Fruit fly (Drosophila melanogaster): ENCODE data around the gene CG14410.
A peak's percentile ranks its signal among the peaks of the same experiment; 100 is the strongest.

The CG14410 gene

dm6 chrX:14839047-14839446 is 2.5 kb downstream of the CG14410 start, which contains the start of the genes CG32590 and Flo2 (continued):
- TF ChIP-seq pdm3 (GFP tag; optimal IDR thresholded peaks at IDR 0.05) = peak; percentile 69
- peak; percentile 84 for TF ChIP-seq CG6163 (GFP tag; IDR thresholded peaks at IDR 0.05)
- peak; percentile 39 for TF ChIP-seq CG8319 (GFP tag; optimal IDR thresholded peaks at IDR 0.05)
- TF ChIP-seq Eip78C (GFP tag) = peak; percentile 84
- no peak for TF ChIP-seq Blimp-1 (GFP tag; optimal IDR thresholded peaks at IDR 0.05)
- TF ChIP-seq CG11902 (GFP tag; optimal IDR thresholded peaks at IDR 0.05) = peak; percentile 34
- TF ChIP-seq CG10669 (GFP tag; optimal IDR thresholded peaks at IDR 0.05) = peak; percentile 29
- TF ChIP-seq CG32006 (GFP tag; optimal IDR thresholded peaks at IDR 0.05) = no peak
- TF ChIP-seq CG6854 (GFP tag; optimal IDR thresholded peaks at IDR 0.05) = no peak
- TF ChIP-seq cyc (GFP tag; optimal IDR thresholded peaks at IDR 0.05) = peak; percentile 67
- no peak for TF ChIP-seq salr (GFP tag; optimal IDR thresholded peaks at IDR 0.05)
- TF ChIP-seq fd59A (GFP tag; optimal IDR thresholded peaks at IDR 0.05) = no peak
- TF ChIP-seq CG8632 (GFP tag; optimal IDR thresholded peaks at IDR 0.05) = no peak
- TF ChIP-seq Ets21C (GFP tag; optimal IDR thresholded peaks at IDR 0.05) = peak; percentile 68
- TF ChIP-seq achi (GFP tag; optimal IDR thresholded peaks at IDR 0.05) = peak; percentile 58
- peak; percentile 69 for TF ChIP-seq Gug (GFP tag; IDR thresholded peaks at IDR 0.05)
- no peak for TF ChIP-seq fd85E (GFP tag; optimal IDR thresholded peaks at IDR 0.05)
- TF ChIP-seq svp (GFP tag) = peak; percentile 84
- TF ChIP-seq lz (GFP tag; optimal IDR thresholded peaks at IDR 0.05) = peak; percentile 67
- peak; percentile 71 for TF ChIP-seq OdsH (GFP tag; optimal IDR thresholded peaks at IDR 0.05)
- TF ChIP-seq esn (GFP tag; optimal IDR thresholded peaks at IDR 0.05) = peak; percentile 71
- peak; percentile 63 for TF ChIP-seq Smox (GFP tag; optimal IDR thresholded peaks at IDR 0.05)
- no peak for TF ChIP-seq CG1621 (tag; optimal IDR thresholded peaks at IDR 0.05)
- peak; percentile 70 for TF ChIP-seq topi (GFP tag; optimal IDR thresholded peaks at IDR 0.05)
- TF ChIP-seq CG6792 (GFP tag; optimal IDR thresholded peaks at IDR 0.05) = peak; percentile 21
- peak; percentile 48 for TF ChIP-seq Met (GFP tag; optimal IDR thresholded peaks at IDR 0.05)
- no peak for TF ChIP-seq CG9139 (GFP tag; optimal IDR thresholded peaks at IDR 0.05)
- TF ChIP-seq CG6808 (GFP tag; optimal IDR thresholded peaks at IDR 0.05) = no peak
- peak; percentile 41 for TF ChIP-seq dsx (GFP tag; optimal IDR thresholded peaks at IDR 0.05; ENCODE audit: poor library complexity, severe bottlenecking)
- TF ChIP-seq fkh (GFP tag; optimal IDR thresholded peaks at IDR 0.05) = no peak
- TF ChIP-seq CG11762 (GFP tag; optimal IDR thresholded peaks at IDR 0.05; ENCODE audit: insufficient read depth) = peak; percentile 10
- no peak for TF ChIP-seq spab (GFP tag; optimal IDR thresholded peaks at IDR 0.05)
- TF ChIP-seq Hr38 (GFP tag; optimal IDR thresholded peaks at IDR 0.05) = no peak
- TF ChIP-seq ss (GFP tag; optimal IDR thresholded peaks at IDR 0.05) = peak in 1 of 2 experiments; percentile 19
- peak; percentile 59 for TF ChIP-seq CG34406 (GFP tag; optimal IDR thresholded peaks at IDR 0.05)
- peak; percentile 46 for TF ChIP-seq Lpt (GFP tag; optimal IDR thresholded peaks at IDR 0.05)
- no peak for TF ChIP-seq CG4318 (GFP tag; optimal IDR thresholded peaks at IDR 0.05)
- peak; percentile 61 for TF ChIP-seq vri (GFP tag; optimal IDR thresholded peaks at IDR 0.05)
- no peak for TF ChIP-seq CG6276 (GFP tag; optimal IDR thresholded peaks at IDR 0.05)

dm6 chrX:14839739-14840347 is 3.3 kb downstream of the CG14410 start:
- no peak for TF ChIP-seq Hr38 (GFP tag; optimal IDR thresholded peaks at IDR 0.05)
- peak; percentile 30 for TF ChIP-seq esn (GFP tag; optimal IDR thresholded peaks at IDR 0.05)
- peak; percentile 5 for TF ChIP-seq Hr4 (GFP tag; optimal IDR thresholded peaks at IDR 0.05)
- TF ChIP-seq Eip78C (GFP tag) = peak; percentile 9
- TF ChIP-seq CG15336 (GFP tag; IDR thresholded peaks at IDR 0.05) = peak; percentile 49
- no peak for TF ChIP-seq dsx (GFP tag; optimal IDR thresholded peaks at IDR 0.05; ENCODE audit: poor library complexity, severe bottlenecking)
- TF ChIP-seq salr (GFP tag; optimal IDR thresholded peaks at IDR 0.05) = no peak
- TF ChIP-seq CG6163 (GFP tag; IDR thresholded peaks at IDR 0.05) = peak; percentile 66; the same call in 2 of the 3 replicates
- peak; percentile 40 for TF ChIP-seq cyc (GFP tag; optimal IDR thresholded peaks at IDR 0.05)
- TF ChIP-seq topi (GFP tag; optimal IDR thresholded peaks at IDR 0.05) = peak; percentile 38
- TF ChIP-seq Eip93F (GFP tag; optimal IDR thresholded peaks at IDR 0.05) = no peak
- no peak for TF ChIP-seq dac (GFP tag; optimal IDR thresholded peaks at IDR 0.05)
- peak; percentile 36 for TF ChIP-seq CG32006 (GFP tag; optimal IDR thresholded peaks at IDR 0.05)
- TF ChIP-seq CG6808 (GFP tag; optimal IDR thresholded peaks at IDR 0.05) = no peak
- TF ChIP-seq Blimp-1 (GFP tag; optimal IDR thresholded peaks at IDR 0.05) = no peak
- TF ChIP-seq CG3919 (GFP tag; optimal IDR thresholded peaks at IDR 0.05) = peak; percentile 13
- TF ChIP-seq svp (GFP tag) = peak; percentile 65
- TF ChIP-seq Met (GFP tag; optimal IDR thresholded peaks at IDR 0.05) = peak; percentile 54
- TF ChIP-seq CG11902 (GFP tag; optimal IDR thresholded peaks at IDR 0.05) = no peak
- no peak for TF ChIP-seq ss (GFP tag; optimal IDR thresholded peaks at IDR 0.05)
- TF ChIP-seq CG8119 (GFP tag; IDR thresholded peaks at IDR 0.05) = peak; percentile 30; the same call in 2 of the 3 replicates
- no peak for TF ChIP-seq CG10669 (GFP tag; optimal IDR thresholded peaks at IDR 0.05)
- no peak for TF ChIP-seq CG6792 (GFP tag; optimal IDR thresholded peaks at IDR 0.05)
- peak; percentile 28 for TF ChIP-seq CG1621 (tag; optimal IDR thresholded peaks at IDR 0.05)
- TF ChIP-seq Sox102F (GFP tag; optimal IDR thresholded peaks at IDR 0.05) = peak; percentile 15
- no peak for TF ChIP-seq fd59A (GFP tag; optimal IDR thresholded peaks at IDR 0.05)
- TF ChIP-seq vri (GFP tag; optimal IDR thresholded peaks at IDR 0.05) = peak; percentile 19
- peak; percentile 46 for TF ChIP-seq CG31627 (GFP tag; optimal IDR thresholded peaks at IDR 0.05)

Data from whole organism, prepupa.